Worm (Caenorhabditis elegans) whole organism, early embryonic: Measurements from ENCODE around the gene aass-1.

ENCODE experiments used
- F13C5.2 ChIP-seq: sonication (generic microtip); optimal IDR thresholded peaks from 2 replicates; lab custom pipeline; 2017; ENCODE audit warnings: mild to moderate bottlenecking, missing genetic modification characterization, inconsistent platforms, missing compliant biosample characterization
- aly-1 ChIP-seq: sonication (generic microtip); optimal IDR thresholded peaks from 2 replicates; lab custom pipeline; 2016; ENCODE audit warnings: missing genetic modification characterization, missing compliant biosample characterization
- ama-1 ChIP-seq: fragments of 150-350 bp; optimal IDR thresholded peaks from 2 replicates; lab custom pipeline; 2014
- ceh-36 ChIP-seq: sonication (generic microtip); optimal IDR thresholded peaks from 2 replicates; lab custom pipeline; 2016; ENCODE audit warnings: missing genetic modification characterization, inconsistent platforms, missing compliant biosample characterization
- flt-1 ChIP-seq: fragments of 200-800 bp; sonication (Bioruptor generic); IDR thresholded peaks from 2 replicates; pipeline ENCODE4 v1.3.6; 2022; ENCODE audit warnings: missing genetic modification characterization, missing compliant biosample characterization
- hmbx-1 ChIP-seq: sonication (generic microtip); optimal IDR thresholded peaks from 2 replicates; lab custom pipeline; 2016; ENCODE audit warnings: mild to moderate bottlenecking, missing genetic modification characterization, missing compliant biosample characterization
- hmg-4 ChIP-seq: fragments of 200-800 bp; sonication (Bioruptor generic); optimal IDR thresholded peaks from 2 replicates; lab custom pipeline; 2018; ENCODE audit warnings: mild to moderate bottlenecking, missing genetic modification characterization, missing compliant biosample characterization
- hnd-1 ChIP-seq: sonication (generic microtip); optimal IDR thresholded peaks from 2 replicates; lab custom pipeline; 2016; ENCODE audit warnings: missing genetic modification characterization, missing compliant biosample characterization
- pes-1 ChIP-seq: fragments of 200-800 bp; sonication (Bioruptor generic); IDR thresholded peaks from 2 replicates; pipeline ENCODE4 v1.3.6; 2022; ENCODE audit warnings: missing genetic modification reagents, missing genetic modification characterization, missing compliant biosample characterization
- sea-1 ChIP-seq: fragments of 200-800 bp; sonication (Bioruptor generic); conservative IDR thresholded peaks from 2 replicates; pipeline ENCODE4 v1.3.6; 2022; ENCODE audit warnings: missing genetic modification characterization, missing compliant biosample characterization

DNA sequence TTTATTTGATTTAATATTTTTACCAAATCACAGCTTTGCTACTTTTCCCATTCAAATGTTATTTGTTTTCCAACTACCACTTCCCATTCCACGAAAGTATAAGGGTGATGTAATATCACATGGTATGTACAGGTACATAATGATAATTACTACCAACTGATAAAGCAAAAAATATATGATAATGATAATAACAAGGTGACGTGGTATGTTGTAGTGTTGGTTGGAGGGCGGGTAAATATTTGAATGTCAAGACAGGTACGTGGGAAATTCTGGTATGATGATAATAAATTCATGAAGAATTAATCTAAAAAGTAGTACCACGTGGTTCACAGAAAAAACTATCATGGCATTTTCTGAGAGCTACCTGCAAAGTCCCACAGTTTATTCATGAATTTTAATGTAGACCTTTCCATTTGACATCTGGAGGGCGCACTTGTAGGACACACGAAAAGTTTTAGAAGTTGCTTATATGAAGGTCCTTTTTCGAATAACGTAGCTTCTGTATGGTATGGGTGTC is 47.0 kb downstream of the aass-1 start:
- TF ChIP-seq flt-1 (GFP tag; lab: Robert Waterston, UW) (no peak), hnd-1 (tag; lab: Kevin White, UChicago) (no peak), hmbx-1 (tag; lab: Kevin White, UChicago) (no peak), ama-1 (no peak), pes-1 (GFP tag; lab: Robert Waterston, UW) (no peak), F13C5.2 (tag; lab: Kevin White, UChicago) (no peak), ceh-36 (tag; lab: Kevin White, UChicago) (no peak), sea-1 (no peak), aly-1 (no peak), hmg-4 (GFP tag; lab: Kevin White, UChicago) (no peak)
